Worm (Caenorhabditis elegans) whole organism, late embryonic: ENCODE measurements around the gene nhr-16.

Experiments
- ama-1 ChIP-seq: fragments of 150-350 bp; optimal IDR thresholded peaks from 2 replicates; lab custom pipeline; 2014
- dve-1 ChIP-seq: sonication (generic microtip); optimal IDR thresholded peaks from 2 replicates; lab custom pipeline; 2017; ENCODE audit warnings: antibody characterized with exemption, mild to moderate bottlenecking, missing genetic modification characterization, missing compliant biosample characterization
- fax-1 ChIP-seq: sonication (generic microtip); optimal IDR thresholded peaks from 2 replicates; lab custom pipeline; 2016; ENCODE audit warnings: missing genotype, missing genetic modification characterization, missing compliant biosample characterization
- fkh-10 ChIP-seq: fragments of 150-350 bp; optimal IDR thresholded peaks from 2 replicates; lab custom pipeline; 2014; ENCODE audit warnings: missing biosample characterization, missing genetic modification reagents, missing genetic modification characterization
- hlh-13 ChIP-seq: fragments of 200-800 bp; sonication (Bioruptor generic); optimal IDR thresholded peaks from 2 replicates; lab custom pipeline; 2018; ENCODE audit warnings: mild to moderate bottlenecking, missing genetic modification characterization, missing compliant biosample characterization
- lim-6 ChIP-seq: sonication (generic microtip); optimal IDR thresholded peaks from 2 replicates; lab custom pipeline; 2016; ENCODE audit warnings: missing genetic modification characterization, missing compliant biosample characterization
- pat-9 ChIP-seq: fragments of 200-800 bp; sonication (Bioruptor generic); optimal IDR thresholded peaks from 2 replicates; lab custom pipeline; 2018; ENCODE audit warnings: mild to moderate bottlenecking, missing genetic modification characterization, moderate library complexity, missing compliant biosample characterization
- pros-1 ChIP-seq: fragments of 150-350 bp; optimal IDR thresholded peaks from 2 replicates; lab custom pipeline; 2014; ENCODE audit warnings: missing biosample characterization, missing genetic modification reagents, missing genetic modification characterization
- rnt-1 ChIP-seq: sonication (generic microtip); optimal IDR thresholded peaks from 2 replicates; lab custom pipeline; 2016; ENCODE audit warnings: missing genetic modification characterization, missing compliant biosample characterization
- sox-2 ChIP-seq: fragments of 200-800 bp; sonication (Bioruptor generic); IDR thresholded peaks from 2 replicates; pipeline ENCODE4 v1.3.6; 2022; ENCODE audit warnings: missing genetic modification reagents, missing genetic modification characterization, missing compliant biosample characterization
- sox-4 ChIP-seq: sonication (generic microtip); optimal IDR thresholded peaks from 2 replicates; lab custom pipeline; 2017; ENCODE audit warnings: mild to moderate bottlenecking, missing genetic modification characterization, inconsistent platforms, missing compliant biosample characterization
- unc-55 ChIP-seq: sonication (generic microtip); optimal IDR thresholded peaks from 2 replicates; lab custom pipeline; 2017; ENCODE audit warnings: missing biosample characterization, missing genetic modification reagents, missing genetic modification characterization

DNA sequence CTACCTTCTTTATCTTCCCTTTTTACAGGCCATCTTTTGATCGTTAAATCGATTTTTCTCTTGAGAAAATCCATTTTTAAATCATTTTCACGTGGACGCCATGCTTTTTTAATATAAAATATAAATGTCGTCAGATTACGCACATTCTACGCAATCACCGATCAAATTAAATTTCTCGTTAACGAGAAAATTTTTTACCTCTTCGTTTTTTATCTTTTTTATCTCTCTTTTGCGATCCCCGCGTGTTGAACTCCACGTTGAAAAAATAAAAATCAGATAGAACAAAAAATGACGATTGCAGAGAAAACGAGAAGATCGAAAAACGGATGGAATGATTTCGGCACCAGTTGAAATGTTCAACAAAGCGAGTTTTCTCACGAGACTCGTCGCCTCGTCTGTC is 18.6 kb upstream of the nhr-16 start, which contains the start of gene bpnt-1:
- TF ChIP-seq sox-4 (tag; lab: Kevin White, UChicago) (no peak), pat-9 (tag; lab: Kevin White, UChicago) (no peak), unc-55 (GFP tag; lab: Kevin White, UChicago) (no peak), rnt-1 (tag; lab: Kevin White, UChicago) (no peak), hlh-13 (GFP tag; lab: Kevin White, UChicago) (no peak), fkh-10 (GFP tag; lab: Kevin White, UChicago) (no peak), sox-2 (GFP tag; lab: Robert Waterston, UW) (no peak), ama-1 (lab: Kevin White, UChicago) (no peak), lim-6 (tag; lab: Kevin White, UChicago) (no peak), fax-1 (tag; lab: Kevin White, UChicago) (no peak), pros-1 (tag; lab: Kevin White, UChicago) (no peak), dve-1 (no peak)
